Fruit fly (Drosophila melanogaster) whole organism, prepupa: ENCODE measurements around the gene CG10336.

Experiments
- CG10631 ChIP-seq: fragments of 200-800 bp; sonication (Bioruptor generic); optimal IDR thresholded peaks from 2 replicates; lab custom pipeline; 2016; ENCODE audit warnings: missing biosample characterization, missing genetic modification characterization
- CG10669 ChIP-seq: fragments of 200-800 bp; sonication (Bioruptor generic); optimal IDR thresholded peaks from 3 replicates; lab custom pipeline; 2018; ENCODE audit warnings: missing biosample characterization, mild to moderate bottlenecking, missing genetic modification characterization, moderate library complexity
- CG11294 ChIP-seq: fragments of 200-800 bp; sonication (Bioruptor generic); IDR thresholded peaks from 2 replicates; pipeline ENCODE4 v1.3.6; 2022; ENCODE audit warnings: missing biosample characterization, missing genetic modification characterization
- CG11902 ChIP-seq: fragments of 200-800 bp; sonication (Bioruptor generic); optimal IDR thresholded peaks from 3 replicates; lab custom pipeline; 2016; ENCODE audit warnings: missing biosample characterization, missing genetic modification characterization
- CG15336 ChIP-seq: fragments of 200-800 bp; sonication (Bioruptor generic); IDR thresholded peaks from 2 replicates; pipeline ENCODE4 v1.3.6; 2022; ENCODE audit warnings: missing biosample characterization, missing genetic modification characterization
- CG3032 ChIP-seq: fragments of 200-800 bp; optimal IDR thresholded peaks from 2 replicates; lab custom pipeline; 2019; ENCODE audit warnings: missing biosample characterization, mild to moderate bottlenecking, missing genetic modification characterization, moderate library complexity
- CG31627 ChIP-seq: fragments of 200-800 bp; sonication (Bioruptor generic); optimal IDR thresholded peaks from 3 replicates; lab custom pipeline; 2016; ENCODE audit warnings: missing biosample characterization, missing genetic modification characterization
- CG32006 ChIP-seq: fragments of 200-800 bp; sonication (Bioruptor generic); optimal IDR thresholded peaks from 3 replicates; lab custom pipeline; 2017; ENCODE audit warnings: missing biosample characterization, mild to moderate bottlenecking, missing genetic modification characterization
- CG34406 ChIP-seq: fragments of 200-800 bp; sonication (Bioruptor generic); optimal IDR thresholded peaks from 3 replicates; lab custom pipeline; 2016; ENCODE audit warnings: missing biosample characterization, missing genetic modification characterization
- CG3919 ChIP-seq: fragments of 200-800 bp; sonication (Bioruptor generic); optimal IDR thresholded peaks from 3 replicates; lab custom pipeline; 2016; ENCODE audit warnings: missing biosample characterization, missing genetic modification characterization
- CG4318 ChIP-seq: fragments of 200-800 bp; sonication (Bioruptor generic); optimal IDR thresholded peaks from 3 replicates; lab custom pipeline; 2017; ENCODE audit warnings: missing biosample characterization, mild to moderate bottlenecking, missing genetic modification characterization
- CG6163 ChIP-seq: fragments of 200-800 bp; sonication (Bioruptor generic); IDR thresholded peaks from 3 replicates; pipeline ENCODE4 v1.3.6; 2022; ENCODE audit warnings: missing biosample characterization, missing genetic modification characterization
- CG6276 ChIP-seq: fragments of 200-800 bp; sonication (Bioruptor generic); optimal IDR thresholded peaks from 2 replicates; lab custom pipeline; 2017; ENCODE audit warnings: missing biosample characterization, mild to moderate bottlenecking, missing genetic modification characterization
- CG6792 ChIP-seq: fragments of 200-800 bp; sonication (Bioruptor generic); optimal IDR thresholded peaks from 3 replicates; lab custom pipeline; 2016; ENCODE audit warnings: missing biosample characterization, missing genetic modification characterization
- CG6808 ChIP-seq: fragments of 200-800 bp; sonication (Bioruptor generic); optimal IDR thresholded peaks from 3 replicates; lab custom pipeline; 2017; ENCODE audit warnings: missing biosample characterization, missing genetic modification characterization, mild to moderate bottlenecking, moderate library complexity, missing genetic modification reagents
- CG7368 ChIP-seq: fragments of 200-800 bp; sonication (Bioruptor generic); optimal IDR thresholded peaks from 3 replicates; lab custom pipeline; 2016; ENCODE audit warnings: missing biosample characterization, missing genetic modification characterization
- CG8119 ChIP-seq: fragments of 200-800 bp; sonication (Bioruptor generic); IDR thresholded peaks from 3 replicates; pipeline ENCODE4 v1.3.6; 2022; ENCODE audit warnings: missing biosample characterization, missing genetic modification characterization
- CG8319 ChIP-seq: fragments of 200-800 bp; sonication (Bioruptor generic); optimal IDR thresholded peaks from 3 replicates; lab custom pipeline; 2016; ENCODE audit warnings: missing biosample characterization, missing genetic modification characterization
- Eip75B ChIP-seq: fragments of 200-800 bp; sonication (Bioruptor generic); optimal IDR thresholded peaks from 3 replicates; lab custom pipeline; 2016; ENCODE audit warnings: missing biosample characterization, missing genetic modification characterization
- Eip78C ChIP-seq: fragments of 200-800 bp; sonication (Bioruptor generic); peaks from one replicate; lab custom pipeline; 2016; ENCODE audit warnings: missing biosample characterization, missing genetic modification characterization
- Eip93F ChIP-seq: fragments of 200-800 bp; sonication (Bioruptor generic); optimal IDR thresholded peaks from 2 replicates; lab custom pipeline; 2016; ENCODE audit warnings: missing biosample characterization, mild to moderate bottlenecking, missing genetic modification characterization
- Ets21C ChIP-seq: fragments of 200-800 bp; sonication (Bioruptor generic); optimal IDR thresholded peaks from 3 replicates; lab custom pipeline; 2016; ENCODE audit warnings: missing biosample characterization, missing genetic modification characterization
- Ets96B ChIP-seq: fragments of 200-800 bp; optimal IDR thresholded peaks from 2 replicates; lab custom pipeline; 2019; ENCODE audit warnings: missing biosample characterization, mild to moderate bottlenecking, missing genetic modification characterization, moderate library complexity
- Gug ChIP-seq: fragments of 200-800 bp; sonication (Bioruptor generic); IDR thresholded peaks from 2 replicates; pipeline ENCODE4 v1.3.6; 2022; ENCODE audit warnings: missing biosample characterization, missing genetic modification characterization
- Hr38 ChIP-seq: sonication (Bioruptor generic); optimal IDR thresholded peaks from 2 replicates; lab custom pipeline; 2016; ENCODE audit warnings: missing biosample characterization, missing genetic modification characterization
- Hr39 ChIP-seq: fragments of 200-800 bp; sonication (Bioruptor generic); optimal IDR thresholded peaks from 2 replicates; lab custom pipeline; 2016; ENCODE audit warnings: missing biosample characterization, missing genetic modification characterization
- Hr4 ChIP-seq: fragments of 200-800 bp; sonication (Bioruptor generic); optimal IDR thresholded peaks from 3 replicates; lab custom pipeline; 2016; ENCODE audit warnings: missing biosample characterization, missing genetic modification characterization
- Lpt ChIP-seq: fragments of 200-800 bp; sonication (Bioruptor generic); optimal IDR thresholded peaks from 3 replicates; lab custom pipeline; 2016; ENCODE audit warnings: missing biosample characterization, missing genetic modification characterization
- Met ChIP-seq: fragments of 200-800 bp; sonication (Bioruptor generic); optimal IDR thresholded peaks from 3 replicates; lab custom pipeline; 2016; ENCODE audit warnings: missing biosample characterization, missing genetic modification characterization
- OdsH ChIP-seq: fragments of 200-800 bp; sonication (Bioruptor generic); optimal IDR thresholded peaks from 3 replicates; lab custom pipeline; 2016; ENCODE audit warnings: missing biosample characterization, missing genetic modification characterization
- Smox ChIP-seq: fragments of 200-800 bp; sonication (Bioruptor generic); optimal IDR thresholded peaks from 3 replicates; lab custom pipeline; 2016; ENCODE audit warnings: missing biosample characterization, missing genetic modification characterization
- Sox14 ChIP-seq: fragments of 200-800 bp; sonication (Bioruptor generic); optimal IDR thresholded peaks from 3 replicates; lab custom pipeline; 2016; ENCODE audit warnings: missing biosample characterization, missing genetic modification characterization
- Sox15 ChIP-seq: fragments of 200-800 bp; sonication (Bioruptor generic); optimal IDR thresholded peaks from 3 replicates; lab custom pipeline; 2016; ENCODE audit warnings: missing biosample characterization, missing genetic modification characterization
- acj6 ChIP-seq: fragments of 200-800 bp; sonication (Bioruptor generic); optimal IDR thresholded peaks from 3 replicates; lab custom pipeline; 2016; ENCODE audit warnings: missing biosample characterization, missing genetic modification characterization
- dac ChIP-seq: fragments of 200-800 bp; sonication (Bioruptor generic); optimal IDR thresholded peaks from 2 replicates; lab custom pipeline; 2017; ENCODE audit warnings: missing biosample characterization, mild to moderate bottlenecking, missing genetic modification characterization
- dsx ChIP-seq: fragments of 200-800 bp; optimal IDR thresholded peaks from 3 replicates; lab custom pipeline; 2019; ENCODE audit warnings: missing biosample characterization, mild to moderate bottlenecking, missing genetic modification characterization, moderate library complexity; ENCODE audit not compliant: poor library complexity, severe bottlenecking
- eg ChIP-seq: fragments of 200-800 bp; sonication (Bioruptor generic); IDR thresholded peaks from 3 replicates; pipeline ENCODE4 v1.3.6; 2022; ENCODE audit warnings: missing biosample characterization, missing genetic modification characterization
- esn ChIP-seq: fragments of 200-800 bp; sonication (Bioruptor generic); optimal IDR thresholded peaks from 2 replicates; lab custom pipeline; 2016; ENCODE audit warnings: missing biosample characterization, mild to moderate bottlenecking, missing genetic modification characterization, moderate library complexity
- fd59A ChIP-seq: fragments of 200-800 bp; sonication (Bioruptor generic); optimal IDR thresholded peaks from 2 replicates; lab custom pipeline; 2017; ENCODE audit warnings: missing biosample characterization, mild to moderate bottlenecking, missing genetic modification characterization, missing genetic modification reagents
- fkh ChIP-seq: fragments of 200-800 bp; sonication (Bioruptor generic); optimal IDR thresholded peaks from 3 replicates; lab custom pipeline; 2017; ENCODE audit warnings: missing biosample characterization, mild to moderate bottlenecking, missing genetic modification characterization, moderate library complexity
- lz ChIP-seq: fragments of 200-800 bp; sonication (Bioruptor generic); optimal IDR thresholded peaks from 3 replicates; lab custom pipeline; 2016; ENCODE audit warnings: missing biosample characterization, missing genetic modification characterization
- net ChIP-seq: fragments of 200-800 bp; sonication (Bioruptor generic); optimal IDR thresholded peaks from 3 replicates; lab custom pipeline; 2016; ENCODE audit warnings: missing biosample characterization, missing genetic modification characterization
- pdm3 ChIP-seq: fragments of 200-800 bp; sonication (Bioruptor generic); optimal IDR thresholded peaks from 3 replicates; lab custom pipeline; 2016; ENCODE audit warnings: missing biosample characterization, missing genetic modification characterization
- ss ChIP-seq, 2 experiments: fragments of 200-800 bp; sonication (Bioruptor generic); optimal IDR thresholded peaks; 2 replicates in 1 of 2; 3 replicates in 1 of 2; lab custom pipeline; 2017 to 2018; ENCODE audit warnings: mild to moderate bottlenecking in 2 of 2, missing biosample characterization in 2 of 2, missing genetic modification characterization in 2 of 2, moderate library complexity in 1 of 2
- topi ChIP-seq: fragments of 200-800 bp; sonication (Bioruptor generic); optimal IDR thresholded peaks from 3 replicates; lab custom pipeline; 2016; ENCODE audit warnings: missing biosample characterization, missing genetic modification characterization
- vri ChIP-seq: fragments of 200-800 bp; sonication (Bioruptor generic); optimal IDR thresholded peaks from 3 replicates; lab custom pipeline; 2016; ENCODE audit warnings: missing biosample characterization, mild to moderate bottlenecking, missing genetic modification characterization

CG10336 gene

DNA sequence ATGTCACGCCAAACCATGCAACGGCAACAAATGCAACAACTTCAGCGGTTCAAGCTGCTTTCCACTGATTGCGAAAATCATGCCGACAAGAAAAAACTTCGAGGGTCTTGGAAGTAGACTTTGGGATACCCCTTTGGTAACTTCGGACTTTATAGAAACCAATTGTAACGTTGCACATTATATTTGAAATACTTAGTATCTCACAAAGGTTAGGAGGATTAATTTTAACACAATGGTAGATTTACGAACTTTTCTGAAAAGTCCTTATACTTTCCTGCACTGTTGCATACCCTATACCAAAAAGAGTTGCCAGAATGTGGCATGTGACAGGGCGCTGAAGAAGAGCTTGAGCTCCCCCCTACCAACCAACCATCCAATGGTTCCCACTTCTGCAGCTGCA is 43.9 kb upstream of the CG10336 start (continued):
- TF ChIP-seq dac (no peak), CG3919 (GFP tag; lab: Kevin White, UChicago) (peak; percentile 78), Eip93F (GFP tag; lab: Kevin White, UChicago) (peak; percentile 47), Ets96B (peak; percentile 70), acj6 (GFP tag; lab: Kevin White, UChicago) (peak; percentile 72), net (GFP tag; lab: Kevin White, UChicago) (peak; percentile 72), Gug (GFP tag; lab: Robert Waterston, UW) (peak; percentile 34; the same call in 1 of the 2 replicates), Met (peak; percentile 74), Eip75B (GFP tag; lab: Kevin White, UChicago) (peak; percentile 83), Smox (GFP tag; lab: Kevin White, UChicago) (peak; percentile 71), pdm3 (GFP tag; lab: Kevin White, UChicago) (peak; percentile 71), vri (GFP tag; lab: Kevin White, UChicago) (peak; percentile 13), CG11902 (peak; percentile 58), Sox14 (GFP tag; lab: Kevin White, UChicago) (peak; percentile 70), CG6792 (GFP tag; lab: Kevin White, UChicago) (peak; percentile 79), CG31627 (peak; percentile 75), Sox15 (GFP tag; lab: Kevin White, UChicago) (peak; percentile 49), CG6276 (GFP tag; lab: Kevin White, UChicago) (peak; percentile 22), CG15336 (GFP tag; lab: Robert Waterston, UW) (peak; percentile 61), CG4318 (peak; percentile 28), CG34406 (GFP tag; lab: Kevin White, UChicago) (peak; percentile 65), OdsH (GFP tag; lab: Kevin White, UChicago) (peak; percentile 76), CG10669 (GFP tag; lab: Kevin White, UChicago) (peak; percentile 70)

DNA sequence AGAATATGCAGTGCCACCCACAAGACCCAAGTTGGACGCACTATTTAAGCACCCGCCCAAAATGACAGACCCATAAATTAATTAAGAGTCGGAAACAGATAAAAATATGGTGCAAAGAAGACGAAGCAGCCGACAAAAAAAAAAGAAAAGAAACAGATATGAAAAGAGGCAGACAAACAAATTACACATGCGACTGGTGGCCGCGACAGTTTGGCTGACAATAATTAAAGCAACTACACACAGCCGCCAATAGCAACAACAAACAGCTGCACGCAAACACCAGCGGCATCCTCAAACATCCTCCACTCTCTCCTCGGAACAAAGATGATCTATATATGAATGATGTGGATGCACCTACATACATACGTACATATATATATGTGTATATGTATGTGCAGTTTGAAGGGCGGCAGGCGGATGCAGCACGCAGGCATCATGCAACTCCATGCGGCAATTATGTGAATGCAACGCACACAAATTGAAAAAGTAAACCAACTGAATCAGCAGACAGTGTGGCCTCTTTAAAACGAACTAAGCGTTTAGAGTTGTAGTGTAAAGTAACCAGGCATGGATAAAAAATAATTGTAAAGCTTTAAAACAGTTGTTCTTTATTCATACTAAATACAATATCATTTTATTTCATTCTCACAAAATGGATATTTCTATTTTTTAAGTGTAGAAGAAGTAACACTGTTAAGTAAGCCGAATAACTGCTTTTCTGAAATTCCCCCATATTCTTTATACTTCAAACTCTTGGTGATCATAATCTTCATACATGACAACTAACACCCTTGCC is 41.3 kb upstream of the CG10336 start:
- peak; percentile 91 for TF ChIP-seq Eip78C (GFP tag; lab: Kevin White, UChicago)
- TF ChIP-seq dac, result no peak
- TF ChIP-seq acj6 (GFP tag; lab: Kevin White, UChicago), result peak; percentile 71
- peak; percentile 11 for TF ChIP-seq CG3032 (tag; lab: Kevin White, UChicago)
- TF ChIP-seq pdm3 (GFP tag; lab: Kevin White, UChicago), result peak; percentile 73
- peak; percentile 78 for TF ChIP-seq Hr4 (GFP tag; lab: Kevin White, UChicago)
- TF ChIP-seq dsx, result peak; percentile 65
- peak; percentile 64 for TF ChIP-seq CG6792 (GFP tag; lab: Kevin White, UChicago)
- peak; percentile 68 for TF ChIP-seq Ets96B
- peak; percentile 35 for TF ChIP-seq CG7368 (GFP tag; lab: Kevin White, UChicago)
- peak; percentile 67 for TF ChIP-seq Smox (GFP tag; lab: Kevin White, UChicago)
- no peak for TF ChIP-seq Gug (GFP tag; lab: Robert Waterston, UW)
- TF ChIP-seq CG4318, result peak; percentile 23
- peak; percentile 45 for TF ChIP-seq fkh (GFP tag; lab: Kevin White, UChicago)
- TF ChIP-seq ss (GFP tag; optimal IDR thresholded peaks at IDR 0.05; lab: Kevin White, UChicago), result peak; percentile 35 to 84
- TF ChIP-seq CG11294 (GFP tag; lab: Robert Waterston, UW), result no peak
- TF ChIP-seq CG6163 (GFP tag; lab: Robert Waterston, UW), result peak; percentile 80
- peak; percentile 62 for TF ChIP-seq topi (GFP tag; lab: Kevin White, UChicago)
- TF ChIP-seq CG6808 (GFP tag; lab: Kevin White, UChicago), result no peak
- TF ChIP-seq Ets21C (GFP tag; lab: Kevin White, UChicago), result peak; percentile 44
- TF ChIP-seq CG10669 (GFP tag; lab: Kevin White, UChicago), result peak; percentile 18
- TF ChIP-seq CG8319 (GFP tag; lab: Kevin White, UChicago), result no peak
- no peak for TF ChIP-seq CG6276 (GFP tag; lab: Kevin White, UChicago)
- peak; percentile 65 for TF ChIP-seq CG32006 (GFP tag; lab: Kevin White, UChicago)
- no peak for TF ChIP-seq Eip93F (GFP tag; lab: Kevin White, UChicago)
- peak; percentile 39 for TF ChIP-seq fd59A (GFP tag; lab: Kevin White, UChicago)
- peak; percentile 76 for TF ChIP-seq Eip75B (GFP tag; lab: Kevin White, UChicago)
- no peak for TF ChIP-seq eg (GFP tag; lab: Robert Waterston, UW)
- TF ChIP-seq CG8119, result peak; percentile 58; the same call in 2 of the 3 replicates
- TF ChIP-seq Sox14 (GFP tag; lab: Kevin White, UChicago), result peak; percentile 65
- peak; percentile 58 for TF ChIP-seq Lpt (GFP tag; lab: Kevin White, UChicago)
- peak; percentile 64 for TF ChIP-seq CG15336 (GFP tag; lab: Robert Waterston, UW)
- peak; percentile 69 for TF ChIP-seq lz
- peak; percentile 12 for TF ChIP-seq vri (GFP tag; lab: Kevin White, UChicago)
- peak; percentile 61 for TF ChIP-seq CG10631 (GFP tag; lab: Kevin White, UChicago)
- TF ChIP-seq CG34406 (GFP tag; lab: Kevin White, UChicago), result peak; percentile 69
- TF ChIP-seq esn (GFP tag; lab: Kevin White, UChicago), result peak; percentile 82
- TF ChIP-seq Hr38, result no peak
- TF ChIP-seq Hr39 (GFP tag; lab: Kevin White, UChicago), result peak; percentile 69
